Fruit fly (Drosophila melanogaster): ENCODE data around the gene CG3982.

Gene CG3982

dm6 chr3L:9372278-9372975 is 44.8 kb downstream of the CG3982 start, which contains the start of the genes Hsp67Bc, CG4456 and Hsp22 (continued):
- TF ChIP-seq CG12299 (tag; optimal IDR thresholded peaks at IDR 0.05) (no peak), jing (GFP tag; optimal IDR thresholded peaks at IDR 0.05) (no peak), Nf-YC (tag; optimal IDR thresholded peaks at IDR 0.05) (peak; percentile 31), Gsc (GFP tag; IDR thresholded peaks at IDR 0.05) (no peak), CG10274 (GFP tag; optimal IDR thresholded peaks at IDR 0.05) (no peak), Mad (GFP tag; optimal IDR thresholded peaks at IDR 0.05) (no peak), Vsx1 (GFP tag; optimal IDR thresholded peaks at IDR 0.05) (no peak), jumu (GFP tag; optimal IDR thresholded peaks at IDR 0.05) (no peak), pum (GFP tag; optimal IDR thresholded peaks at IDR 0.05) (no peak), CG13296 (GFP tag; optimal IDR thresholded peaks at IDR 0.05) (peak; percentile 29), B-H1 (GFP tag; IDR thresholded peaks at IDR 0.05) (no peak), D19A (tag; optimal IDR thresholded peaks at IDR 0.05) (no peak), Poxn (GFP tag; IDR thresholded peaks at IDR 0.05) (no peak)

dm6 chr3L:9370907-9371365 is 46.3 kb downstream of the CG3982 start, which contains the start of gene Fdx1:
TSS of gene Fdx1 (minus strand) at chr3L:9371238.
- TF ChIP-seq sob (GFP tag; IDR thresholded peaks at IDR 0.05) (0 out of 2 replicates have a peak, but pooled peaks have one; percentile 48), Xrp1 (GFP tag; IDR thresholded peaks at IDR 0.05) (peak; percentile 59; the same call in 1 of the 2 replicates), tgo (GFP tag; IDR thresholded peaks at IDR 0.05) (peak; percentile 28; the same call in 2 of the 3 replicates), gce (GFP tag; IDR thresholded peaks at IDR 0.05) (0 out of 3 replicates have a peak, but pooled peaks have one; percentile 51), run (tag; optimal IDR thresholded peaks at IDR 0.05) (no peak), CG34224 (GFP tag; IDR thresholded peaks at IDR 0.05; ENCODE audit: partially characterized antibody) (peak; percentile 47; the same call in 2 of the 3 replicates), klu (GFP tag; IDR thresholded peaks at IDR 0.05) (no peak), ttk (GFP tag; IDR thresholded peaks at IDR 0.05) (no peak), Spps (tag; optimal IDR thresholded peaks at IDR 0.05) (peak; percentile 5), CG31441 (GFP tag; IDR thresholded peaks at IDR 0.05) (peak; percentile 52), CG15269 (tag; optimal IDR thresholded peaks at IDR 0.05) (peak; percentile 53), p53 (GFP tag; optimal IDR thresholded peaks at IDR 0.05) (no peak), mam (GFP tag; optimal IDR thresholded peaks at IDR 0.05) (peak; percentile 25), CG9817 (tag; optimal IDR thresholded peaks at IDR 0.05) (peak; percentile 25), Hey (tag; optimal IDR thresholded peaks at IDR 0.05) (no peak), CG4854 (GFP tag; optimal IDR thresholded peaks at IDR 0.05) (no peak), CG11093 (GFP tag; IDR thresholded peaks at IDR 0.05) (no peak), ind (GFP tag; optimal IDR thresholded peaks at IDR 0.05) (peak; percentile 47), kni (GFP tag; optimal IDR thresholded peaks at IDR 0.05) (no peak), so (GFP tag; IDR thresholded peaks at IDR 0.05) (0 out of 3 replicates have a peak, but pooled peaks have one; percentile 27), sima (GFP tag; optimal IDR thresholded peaks at IDR 0.05) (no peak), CG8089 (GFP tag; optimal IDR thresholded peaks at IDR 0.05) (no peak), Aef1 (GFP tag; IDR thresholded peaks at IDR 0.05) (peak; percentile 68), CG7372 (GFP tag; IDR thresholded peaks at IDR 0.05) (peak; percentile 30; the same call in 1 of the 2 replicates), CG12071 (GFP tag; optimal IDR thresholded peaks at IDR 0.05) (no peak), HLH4C (GFP tag; IDR thresholded peaks at IDR 0.05; ENCODE audit: partially characterized antibody) (peak; percentile 73), CG4617 (GFP tag; optimal IDR thresholded peaks at IDR 0.05; ENCODE audit: borderline replicate concordance) (no peak), Dip3 (GFP tag; optimal IDR thresholded peaks at IDR 0.05) (no peak), hbn (GFP tag; IDR thresholded peaks at IDR 0.05; ENCODE audit: partially characterized antibody) (peak; percentile 59), CG15514 (GFP tag; optimal IDR thresholded peaks at IDR 0.05) (peak; percentile 64), CG34376 (GFP tag; optimal IDR thresholded peaks at IDR 0.05) (peak; percentile 10), CG14860 (GFP tag; IDR thresholded peaks at IDR 0.05; ENCODE audit: partially characterized antibody) (peak; percentile 49; the same call in 2 of the 3 replicates), slbo (GFP tag; IDR thresholded peaks at IDR 0.05) (peak; percentile 74), CG30403 (GFP tag; optimal IDR thresholded peaks at IDR 0.05) (peak; percentile 71), CG12236 (GFP tag; optimal IDR thresholded peaks at IDR 0.05) (no peak), Hsf (GFP tag; optimal IDR thresholded peaks at IDR 0.05) (peak; percentile 8)

All from whole organism, embryonic.